Fruit fly (Drosophila melanogaster): ENCODE measurements around the gene lili.

lili gene

DNA sequence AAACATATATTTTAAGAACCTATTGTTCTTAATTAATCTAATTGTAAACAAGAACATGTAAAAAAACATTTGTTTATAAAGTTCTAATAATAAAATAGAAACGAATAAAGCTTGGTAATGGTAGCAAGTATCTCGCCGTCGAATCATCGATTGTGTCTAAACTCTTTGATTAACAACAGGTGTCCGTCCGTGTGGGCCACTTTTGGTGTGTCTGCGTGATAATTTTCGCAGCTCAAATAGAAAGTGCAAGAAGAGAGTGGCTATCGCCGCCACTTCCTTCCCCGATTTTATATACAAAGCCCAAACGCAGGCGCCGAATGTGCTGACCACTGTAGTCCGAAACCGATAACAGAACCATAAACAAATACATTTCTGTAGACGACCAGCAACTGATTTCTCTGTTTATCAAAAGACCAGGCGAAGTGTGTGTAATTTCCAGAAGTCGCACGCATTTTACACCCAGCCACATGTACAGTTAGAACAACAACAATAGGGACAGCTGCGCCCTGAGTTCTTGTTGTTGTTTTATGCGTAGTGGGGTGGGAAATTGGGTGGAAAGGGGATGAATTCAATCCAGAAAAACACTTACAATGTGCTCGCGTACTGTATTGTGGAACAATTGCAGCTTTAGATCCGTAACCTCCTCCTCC is 700 bp downstream of the lili start:
- no peak for TF ChIP-seq CG12768 (GFP tag; optimal IDR thresholded peaks at IDR 0.05)
- TF ChIP-seq tj (GFP tag; optimal IDR thresholded peaks at IDR 0.05), result peak; percentile 24

- no peak for TF ChIP-seq pad (GFP tag; optimal IDR thresholded peaks at IDR 0.05)
- no peak for TF ChIP-seq Crg-1 (GFP tag; optimal IDR thresholded peaks at IDR 0.05)
- TF ChIP-seq CG7101 (tag; optimal IDR thresholded peaks at IDR 0.05), result no peak
- no peak for TF ChIP-seq Hr96 (GFP tag; optimal IDR thresholded peaks at IDR 0.05)
- TF ChIP-seq ovo (GFP tag; optimal IDR thresholded peaks at IDR 0.05), result no peak
Measured at dm6 chr3R:24812394-24812793, 1.4 kb downstream of the lili start.

dm6 chr3R:24810844-24811625 is 2.8 kb downstream of the lili start:
- peak; percentile 97 for TF ChIP-seq CG33017 (tag; optimal IDR thresholded peaks at IDR 0.05)
- no peak for TF ChIP-seq cnc (optimal IDR thresholded peaks at IDR 0.05)
- TF ChIP-seq CG14711 (tag; optimal IDR thresholded peaks at IDR 0.05), result peak; percentile 88
- TF ChIP-seq Hr96 (GFP tag; optimal IDR thresholded peaks at IDR 0.05), result peak; percentile 80
- TF ChIP-seq CG5204 (GFP tag; optimal IDR thresholded peaks at IDR 0.05), result peak; percentile 81
- peak; percentile 56 for TF ChIP-seq cic (GFP tag; optimal IDR thresholded peaks at IDR 0.05)
- peak; percentile 67 for TF ChIP-seq Clk (GFP tag; optimal IDR thresholded peaks at IDR 0.05)
- peak; percentile 91 for TF ChIP-seq CG7045 (GFP tag; optimal IDR thresholded peaks at IDR 0.05)
- peak; percentile 96 for TF ChIP-seq CG7101 (tag; optimal IDR thresholded peaks at IDR 0.05)
- TF ChIP-seq CG11617 (GFP tag; optimal IDR thresholded peaks at IDR 0.05), result peak; percentile 76
- TF ChIP-seq CG12768 (GFP tag; optimal IDR thresholded peaks at IDR 0.05), result peak; percentile 95
- peak; percentile 23 for TF ChIP-seq tj (GFP tag; optimal IDR thresholded peaks at IDR 0.05)
- TF ChIP-seq CG1620 (GFP tag; optimal IDR thresholded peaks at IDR 0.05), result peak; percentile 9
- TF ChIP-seq pad (GFP tag; optimal IDR thresholded peaks at IDR 0.05), result peak; percentile 70
- no peak for TF ChIP-seq ovo (GFP tag; optimal IDR thresholded peaks at IDR 0.05)
- TF ChIP-seq kay (GFP tag; ENCODE audit: borderline replicate concordance), result peak; percentile 94
- TF ChIP-seq Mnt (GFP tag; optimal IDR thresholded peaks at IDR 0.05), result peak; percentile 64
- TF ChIP-seq bab1 (GFP tag; optimal IDR thresholded peaks at IDR 0.05), result peak; percentile 79
- TF ChIP-seq Crg-1 (GFP tag; optimal IDR thresholded peaks at IDR 0.05), result peak; percentile 78
- peak; percentile 48 for TF ChIP-seq toe (GFP tag; optimal IDR thresholded peaks at IDR 0.05)

- TF ChIP-seq kay (GFP tag; ENCODE audit: borderline replicate concordance), result peak; percentile 81
- peak; percentile 5 for TF ChIP-seq CG33017 (tag; optimal IDR thresholded peaks at IDR 0.05)
- no peak for TF ChIP-seq Crg-1 (GFP tag; optimal IDR thresholded peaks at IDR 0.05)
- TF ChIP-seq CG7045 (GFP tag; optimal IDR thresholded peaks at IDR 0.05), result no peak
- no peak for TF ChIP-seq pad (GFP tag; optimal IDR thresholded peaks at IDR 0.05)
- TF ChIP-seq cic (GFP tag; optimal IDR thresholded peaks at IDR 0.05), result no peak
- no peak for TF ChIP-seq cnc (optimal IDR thresholded peaks at IDR 0.05)
- TF ChIP-seq Mnt (GFP tag; optimal IDR thresholded peaks at IDR 0.05), result no peak
Measured at dm6 chr3R:24809576-24810279, 4.1 kb downstream of the lili start.

- no peak for TF ChIP-seq ovo (GFP tag; optimal IDR thresholded peaks at IDR 0.05)
- no peak for TF ChIP-seq cic (GFP tag; optimal IDR thresholded peaks at IDR 0.05)
- no peak for TF ChIP-seq kay (GFP tag; ENCODE audit: borderline replicate concordance)
- no peak for TF ChIP-seq CG1620 (GFP tag; optimal IDR thresholded peaks at IDR 0.05)
- TF ChIP-seq CG14711 (tag; optimal IDR thresholded peaks at IDR 0.05), result no peak
- TF ChIP-seq cnc (optimal IDR thresholded peaks at IDR 0.05), result no peak
- no peak for TF ChIP-seq CG7045 (GFP tag; optimal IDR thresholded peaks at IDR 0.05)
- TF ChIP-seq Crg-1 (GFP tag; optimal IDR thresholded peaks at IDR 0.05), result no peak
- no peak for TF ChIP-seq CG33017 (tag; optimal IDR thresholded peaks at IDR 0.05)
- no peak for TF ChIP-seq CG11617 (GFP tag; optimal IDR thresholded peaks at IDR 0.05)
- no peak for TF ChIP-seq Hr96 (GFP tag; optimal IDR thresholded peaks at IDR 0.05)
Measured at dm6 chr3R:24807321-24807720, 6.5 kb downstream of the lili start, which contains the start of gene CG6980. TSS of gene CG6980 (plus strand) at chr3R:24807621.

DNA sequence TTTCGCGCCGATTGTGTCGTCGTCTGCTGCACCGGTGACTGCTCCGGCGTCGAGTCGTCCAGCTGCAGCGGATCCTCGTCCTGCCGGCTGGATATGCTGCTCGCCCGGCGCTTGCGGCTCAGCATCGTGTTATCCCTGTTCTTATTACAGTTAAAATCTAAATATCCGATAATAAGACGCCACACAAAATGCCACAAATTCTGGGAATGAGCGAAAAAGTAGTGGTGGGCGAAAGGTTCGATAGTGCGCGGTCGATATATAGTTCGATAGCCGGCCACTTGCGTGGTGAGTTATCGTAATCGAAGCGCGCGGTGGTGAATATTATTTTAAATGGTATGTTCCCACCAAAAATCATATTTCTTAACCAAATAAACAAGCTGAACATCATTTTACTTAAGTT is 8.8 kb downstream of the lili start, which contains the start of gene polybromo:
TSS of gene polybromo (minus strand) at position 212 of the 400 bp plus-strand sequence.
- TF ChIP-seq CG33017 (tag; optimal IDR thresholded peaks at IDR 0.05) (no peak), Hr96 (GFP tag; optimal IDR thresholded peaks at IDR 0.05) (no peak), bab1 (GFP tag; optimal IDR thresholded peaks at IDR 0.05) (peak; percentile 33), Mnt (GFP tag; optimal IDR thresholded peaks at IDR 0.05) (no peak), kay (GFP tag; ENCODE audit: borderline replicate concordance) (peak; percentile 15), pad (GFP tag; optimal IDR thresholded peaks at IDR 0.05) (no peak)

All from whole organism, adult.